Worm (Caenorhabditis elegans): ENCODE results near the gene nep-22.

The nep-22 gene

ce11 chrX:9035142-9035541 is 788 bp downstream of the nep-22 start:
- peak; percentile 19 for TF ChIP-seq hlh-11 (tag; optimal IDR thresholded peaks at IDR 0.05)
- TF ChIP-seq ztf-7 (tag; optimal IDR thresholded peaks at IDR 0.05), result peak; percentile 64
- no peak for TF ChIP-seq T20F7.1 (GFP tag; optimal IDR thresholded peaks at IDR 0.05)
- TF ChIP-seq mdt-29 (GFP tag; IDR thresholded peaks at IDR 0.05), result no peak
- TF ChIP-seq egl-27 (tag; optimal IDR thresholded peaks at IDR 0.05), result no peak
- TF ChIP-seq lin-15B (tag; optimal IDR thresholded peaks at IDR 0.05), result no peak
- no peak for TF ChIP-seq lir-3 (tag; optimal IDR thresholded peaks at IDR 0.05)
- peak in 1 of 2 experiments; percentile 77 for TF ChIP-seq unc-62 (GFP tag; optimal IDR thresholded peaks at IDR 0.05 in 1 of 2)
- TF ChIP-seq unc-62 (tag; optimal IDR thresholded peaks at IDR 0.05), result no peak
- no peak for TF ChIP-seq mxl-2 (GFP tag; conservative IDR thresholded peaks at IDR 0.05)
- no peak for TF ChIP-seq set-16 (GFP tag; IDR thresholded peaks at IDR 0.05)
- no peak for TF ChIP-seq duxl-1 (tag; optimal IDR thresholded peaks at IDR 0.05; ENCODE audit: poor library complexity)
- no peak for TF ChIP-seq rbr-2 (tag; optimal IDR thresholded peaks at IDR 0.05)
- peak; percentile 68 for TF ChIP-seq aha-1 (tag)
- TF ChIP-seq daf-16 (GFP tag; optimal IDR thresholded peaks at IDR 0.05), result no peak
- TF ChIP-seq daf-16 (tag; optimal IDR thresholded peaks at IDR 0.05), result peak; percentile 9
- no peak for TF ChIP-seq skn-1 (tag; optimal IDR thresholded peaks at IDR 0.05)
- peak; percentile 73 for TF ChIP-seq pqm-1 (tag; optimal IDR thresholded peaks at IDR 0.05)
- TF ChIP-seq unc-39 (tag; optimal IDR thresholded peaks at IDR 0.05), result no peak

ce11 chrX:9036237-9036636 is 1.9 kb downstream of the nep-22 start:
- TF ChIP-seq aha-1 (tag) (peak; percentile 61), php-3 (GFP tag; IDR thresholded peaks at IDR 0.05) (peak; percentile 36; the same call in 1 of the 2 replicates), F37D6.2 (tag; optimal IDR thresholded peaks at IDR 0.05) (no peak), F44E2.7 (GFP tag; IDR thresholded peaks at IDR 0.05) (no peak), hlh-11 (tag; optimal IDR thresholded peaks at IDR 0.05) (peak; percentile 22), unc-39 (tag; optimal IDR thresholded peaks at IDR 0.05) (no peak), pqm-1 (tag; optimal IDR thresholded peaks at IDR 0.05) (peak; percentile 88), nhr-28 (tag; optimal IDR thresholded peaks at IDR 0.05) (peak; percentile 50), madf-9 (GFP tag; conservative IDR thresholded peaks at IDR 0.05) (no peak), egl-43 (GFP tag; IDR thresholded peaks at IDR 0.05) (no peak), hmg-1.1 (GFP tag; IDR thresholded peaks at IDR 0.05) (no peak)

ce11 chrX:9045913-9046312 is 11.6 kb downstream of the nep-22 start, which contains the start of gene prdm-14:
prdm-14 (plus strand) TSS chrX:9046213.
- no peak for TF ChIP-seq mxl-2 (GFP tag; conservative IDR thresholded peaks at IDR 0.05)
- TF ChIP-seq aha-1 (tag), result peak; percentile 0

- TF ChIP-seq Y48G9A.11 (GFP tag; IDR thresholded peaks at IDR 0.05), result no peak
- no peak for TF ChIP-seq skn-1 (tag; optimal IDR thresholded peaks at IDR 0.05)
- TF ChIP-seq saeg-2 (GFP tag; IDR thresholded peaks at IDR 0.05), result no peak
- no peak for TF ChIP-seq pha-4 (GFP tag; IDR thresholded peaks at IDR 0.05)
- no peak for TF ChIP-seq pha-4 (tag; optimal IDR thresholded peaks at IDR 0.05)
- no peak for TF ChIP-seq daf-8 (GFP tag; IDR thresholded peaks at IDR 0.05)
- no peak for TF ChIP-seq madf-9 (GFP tag; conservative IDR thresholded peaks at IDR 0.05)
- TF ChIP-seq fos-1 (tag; optimal IDR thresholded peaks at IDR 0.05), result no peak
- no peak for TF ChIP-seq lin-15B (tag; optimal IDR thresholded peaks at IDR 0.05)
- no peak for TF ChIP-seq mxl-2 (GFP tag; conservative IDR thresholded peaks at IDR 0.05)
- no peak for TF ChIP-seq Y105C5A.15 (GFP tag; IDR thresholded peaks at IDR 0.05)
Measured at ce11 chrX:9048657-9049056, 14.3 kb downstream of the nep-22 start, which contains the start of gene F47E1.20. F47E1.20 (plus strand) TSS chrX:9048957.

ce11 chrX:9053426-9053825 is 19.1 kb downstream of the nep-22 start:
- peak; percentile 14 for TF ChIP-seq nhr-28 (tag; optimal IDR thresholded peaks at IDR 0.05)
- TF ChIP-seq hif-1 (tag; optimal IDR thresholded peaks at IDR 0.05), result no peak
- peak in 1 of 2 experiments; percentile 15 for TF ChIP-seq unc-62 (GFP tag; optimal IDR thresholded peaks at IDR 0.05 in 1 of 2)
- TF ChIP-seq unc-62 (tag; optimal IDR thresholded peaks at IDR 0.05), result no peak

All from whole organism, L4 larva.